Worm (Caenorhabditis elegans) whole organism, L2 larva: ENCODE measurements around the gene rde-12.

Source experiments
- C34F6.9 ChIP-seq: fragments of 150-350 bp; optimal IDR thresholded peaks from 2 replicates; lab custom pipeline; 2014; ENCODE audit warnings: missing biosample characterization, missing genetic modification characterization
- F13H6.1 ChIP-seq: sonication (generic microtip); optimal IDR thresholded peaks from 2 replicates; lab custom pipeline; 2016; ENCODE audit warnings: missing genetic modification characterization, missing compliant biosample characterization
- R02D3.7 ChIP-seq: fragments of 150-350 bp; optimal IDR thresholded peaks from 2 replicates; lab custom pipeline; 2014; ENCODE audit warnings: missing biosample characterization, missing genetic modification characterization
- ZK546.5 ChIP-seq: sonication (generic microtip); optimal IDR thresholded peaks from 2 replicates; lab custom pipeline; 2017; ENCODE audit warnings: missing biosample characterization, missing genetic modification characterization
- aly-2 ChIP-seq: fragments of 150-350 bp; optimal IDR thresholded peaks from 2 replicates; lab custom pipeline; 2014; ENCODE audit warnings: missing biosample characterization, missing genetic modification characterization
- ama-1 ChIP-seq: fragments of 150-350 bp; optimal IDR thresholded peaks from 2 replicates; lab custom pipeline; 2018; ENCODE audit warnings: inconsistent platforms
- blmp-1 ChIP-seq: sonication (generic microtip); optimal IDR thresholded peaks from 2 replicates; lab custom pipeline; 2017; ENCODE audit warnings: missing genetic modification characterization, mild to moderate bottlenecking, missing compliant biosample characterization, antibody characterized with exemption, moderate library complexity; ENCODE audit not compliant: insufficient read depth
- ceh-16 ChIP-seq: fragments of 150-350 bp; optimal IDR thresholded peaks from 2 replicates; lab custom pipeline; 2014; ENCODE audit warnings: missing biosample characterization, missing genetic modification characterization
- ceh-82 ChIP-seq: fragments of 150-350 bp; optimal IDR thresholded peaks from 2 replicates; lab custom pipeline; 2014; ENCODE audit warnings: missing biosample characterization, missing genetic modification characterization
- crh-2 ChIP-seq: sonication (generic microtip); optimal IDR thresholded peaks from 2 replicates; lab custom pipeline; 2017; ENCODE audit warnings: missing biosample characterization, missing genetic modification characterization
- dmd-4 ChIP-seq: sonication (generic microtip); optimal IDR thresholded peaks from 2 replicates; lab custom pipeline; 2017; ENCODE audit warnings: missing biosample characterization, missing genetic modification characterization
- egl-27 ChIP-seq: sonication (generic microtip); optimal IDR thresholded peaks from 3 replicates; lab custom pipeline; 2017; ENCODE audit warnings: missing biosample characterization, missing genetic modification reagents, missing genetic modification characterization
- elt-1 ChIP-seq: fragments of 150-350 bp; optimal IDR thresholded peaks from 2 replicates; lab custom pipeline; 2014; ENCODE audit warnings: missing biosample characterization, missing genetic modification characterization
- fos-1 ChIP-seq: fragments of 150-350 bp; optimal IDR thresholded peaks from 2 replicates; lab custom pipeline; 2014; ENCODE audit warnings: missing biosample characterization, missing genetic modification characterization
- gmeb-1 ChIP-seq: fragments of 150-350 bp; optimal IDR thresholded peaks from 2 replicates; lab custom pipeline; 2014; ENCODE audit warnings: missing biosample characterization, missing genetic modification characterization
- lin-13 ChIP-seq: fragments of 150-350 bp; optimal IDR thresholded peaks from 2 replicates; lab custom pipeline; 2014; ENCODE audit warnings: missing biosample characterization, missing genetic modification reagents, missing genetic modification characterization
- lsy-2 ChIP-seq, 2 experiments: fragments of 150-350 bp in 1 of 2; sonication (generic microtip) in 1 of 2; optimal IDR thresholded peaks; 2 replicates each; lab custom pipeline; 2014 to 2017; ENCODE audit warnings: missing biosample characterization in 2 of 2, missing genetic modification characterization in 2 of 2
- mbf-1 ChIP-seq: sonication (generic microtip); optimal IDR thresholded peaks from 2 replicates; lab custom pipeline; 2017; ENCODE audit warnings: missing biosample characterization, missing genetic modification characterization
- mdl-1 ChIP-seq, 2 experiments: fragments of 150-350 bp in 1 of 2; sonication (generic microtip) in 1 of 2; optimal IDR thresholded peaks; 2 replicates each; lab custom pipeline; 2017; ENCODE audit warnings: missing biosample characterization in 2 of 2, missing genetic modification characterization in 2 of 2
- nhr-10 ChIP-seq: sonication (generic microtip); optimal IDR thresholded peaks from 2 replicates; lab custom pipeline; 2017; ENCODE audit warnings: missing biosample characterization, missing genetic modification characterization
- nhr-12 ChIP-seq: fragments of 150-350 bp; optimal IDR thresholded peaks from 2 replicates; lab custom pipeline; 2014; ENCODE audit warnings: missing biosample characterization, missing genetic modification characterization
- nhr-129 ChIP-seq: fragments of 150-350 bp; optimal IDR thresholded peaks from 2 replicates; lab custom pipeline; 2014; ENCODE audit warnings: missing biosample characterization, missing genetic modification characterization
- nhr-21 ChIP-seq: fragments of 150-350 bp; optimal IDR thresholded peaks from 2 replicates; lab custom pipeline; 2014; ENCODE audit warnings: missing biosample characterization, missing genetic modification characterization
- nhr-237 ChIP-seq: fragments of 150-350 bp; optimal IDR thresholded peaks from 2 replicates; lab custom pipeline; 2014; ENCODE audit warnings: missing biosample characterization, missing genetic modification characterization
- nhr-25 ChIP-seq: fragments of 150-350 bp; sonication (generic microtip); optimal IDR thresholded peaks from 3 replicates; lab custom pipeline; 2014; ENCODE audit warnings: missing biosample characterization, missing genetic modification characterization
- nhr-6 ChIP-seq: fragments of 150-350 bp; optimal IDR thresholded peaks from 2 replicates; lab custom pipeline; 2014; ENCODE audit warnings: missing biosample characterization, missing genetic modification characterization
- nhr-77 ChIP-seq: fragments of 150-350 bp; optimal IDR thresholded peaks from 2 replicates; lab custom pipeline; 2014; ENCODE audit warnings: missing biosample characterization, missing genetic modification characterization
- peb-1 ChIP-seq: fragments of 150-350 bp; optimal IDR thresholded peaks from 2 replicates; lab custom pipeline; 2014; ENCODE audit warnings: missing biosample characterization, missing genetic modification characterization
- sem-4 ChIP-seq: fragments of 150-350 bp; optimal IDR thresholded peaks from 2 replicates; lab custom pipeline; 2014; ENCODE audit warnings: missing biosample characterization, missing genetic modification reagents, missing genetic modification characterization
- skn-1 ChIP-seq: sonication (generic microtip); optimal IDR thresholded peaks from 2 replicates; lab custom pipeline; 2017; ENCODE audit warnings: missing biosample characterization, missing genetic modification characterization
- sma-3 ChIP-seq: sonication (generic microtip); optimal IDR thresholded peaks from 2 replicates; lab custom pipeline; 2016; ENCODE audit warnings: missing genetic modification reagents, missing genetic modification characterization, missing compliant biosample characterization
- sma-9 ChIP-seq, 2 experiments: fragments of 150-350 bp in 1 of 2; sonication (generic microtip) in 1 of 2; optimal IDR thresholded peaks; 2 replicates each; lab custom pipeline; 2014 to 2016; ENCODE audit warnings: missing genetic modification characterization in 2 of 2, mild to moderate bottlenecking in 1 of 2, missing biosample characterization in 1 of 2, missing compliant biosample characterization in 1 of 2, missing genetic modification reagents in 1 of 2, moderate library complexity in 1 of 2
- unc-39 ChIP-seq: fragments of 150-350 bp; optimal IDR thresholded peaks from 2 replicates; lab custom pipeline; 2014; ENCODE audit warnings: missing biosample characterization, missing genetic modification characterization
- unc-55 ChIP-seq: fragments of 150-350 bp; sonication (generic microtip); optimal IDR thresholded peaks from 3 replicates; lab custom pipeline; 2014; ENCODE audit warnings: missing biosample characterization, missing genetic modification reagents, missing genetic modification characterization
- unc-62 ChIP-seq: fragments of 150-350 bp; optimal IDR thresholded peaks from 2 replicates; lab custom pipeline; 2014; ENCODE audit warnings: missing biosample characterization, missing genetic modification reagents, missing genetic modification characterization
- zag-1 ChIP-seq: fragments of 150-350 bp; optimal IDR thresholded peaks from 2 replicates; lab custom pipeline; 2014; ENCODE audit warnings: missing biosample characterization, missing genetic modification characterization
- ztf-1 ChIP-seq: fragments of 200-800 bp; sonication (Bioruptor generic); conservative IDR thresholded peaks from 2 replicates; pipeline ENCODE4 v1.3.6; 2022; ENCODE audit warnings: missing genetic modification characterization, missing compliant biosample characterization
- ztf-4 ChIP-seq: fragments of 150-350 bp; optimal IDR thresholded peaks from 2 replicates; lab custom pipeline; 2014; ENCODE audit warnings: missing biosample characterization, missing genetic modification characterization

Gene rde-12

DNA sequence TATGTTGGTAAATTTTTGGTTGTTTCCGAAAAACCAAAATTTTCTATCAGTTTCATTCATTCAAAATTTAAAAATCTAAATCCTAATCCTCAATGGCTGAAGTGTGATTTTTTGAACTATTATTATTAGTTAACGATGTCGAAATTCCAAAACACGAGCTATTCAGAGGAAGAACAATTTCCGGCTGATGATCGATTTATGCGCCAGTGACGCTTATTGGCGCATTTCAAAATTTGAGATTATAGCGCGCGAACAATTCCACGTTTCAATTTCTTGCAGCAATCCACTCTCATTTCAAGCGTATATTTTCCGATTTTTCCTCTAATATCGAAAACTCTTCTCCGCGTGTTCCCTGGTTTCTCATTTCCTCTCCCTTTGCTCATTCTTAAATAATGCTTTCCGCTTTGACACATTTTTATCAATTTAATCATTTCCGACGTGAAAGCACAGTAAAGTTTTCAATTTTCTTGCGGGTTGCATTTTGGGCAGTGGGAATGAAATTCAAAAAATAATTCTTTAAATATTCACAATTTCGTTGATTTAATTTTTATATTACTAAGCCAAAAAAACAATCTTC is 761 bp upstream of the rde-12 start:
- TF ChIP-seq nhr-129 (tag; lab: Kevin White, UChicago) (peak; percentile 10), nhr-21 (tag; lab: Kevin White, UChicago) (no peak), ZK546.5 (tag; lab: Kevin White, UChicago) (no peak), unc-39 (tag; lab: Kevin White, UChicago) (no peak), elt-1 (tag; lab: Kevin White, UChicago) (no peak), fos-1 (tag; lab: Kevin White, UChicago) (peak; percentile 36), lin-13 (GFP tag; lab: Kevin White, UChicago) (no peak), nhr-25 (peak; percentile 7), unc-62 (GFP tag; lab: Kevin White, UChicago) (no peak), mdl-1 (tag; optimal IDR thresholded peaks at IDR 0.05; lab: Kevin White, UChicago) (no peak), nhr-10 (tag; lab: Kevin White, UChicago) (no peak), ztf-1 (GFP tag; lab: Robert Waterston, UW) (no peak), crh-2 (peak; percentile 22), gmeb-1 (tag; lab: Kevin White, UChicago) (peak; percentile 35), nhr-237 (tag; lab: Kevin White, UChicago) (no peak), skn-1 (tag; lab: Kevin White, UChicago) (no peak), egl-27 (tag; lab: Kevin White, UChicago) (no peak), lsy-2 (tag; optimal IDR thresholded peaks at IDR 0.05; lab: Kevin White, UChicago) (peak in 1 of 2 experiments; percentile 48), sem-4 (peak; percentile 10), nhr-12 (tag; lab: Kevin White, UChicago) (no peak), ama-1 (lab: Kevin White, UChicago) (peak; percentile 27), sma-9 (GFP tag; optimal IDR thresholded peaks at IDR 0.05; lab: Kevin White, UChicago) (peak; percentile 1), sma-9 (tag; optimal IDR thresholded peaks at IDR 0.05; lab: Kevin White, UChicago) (no peak), aly-2 (tag; lab: Kevin White, UChicago) (no peak), unc-55 (GFP tag; lab: Kevin White, UChicago) (peak; percentile 62), ztf-4 (tag; lab: Kevin White, UChicago) (no peak), sma-3 (GFP tag; lab: Kevin White, UChicago) (peak; percentile 22), peb-1 (tag; lab: Kevin White, UChicago) (no peak), C34F6.9 (peak; percentile 26)

DNA sequence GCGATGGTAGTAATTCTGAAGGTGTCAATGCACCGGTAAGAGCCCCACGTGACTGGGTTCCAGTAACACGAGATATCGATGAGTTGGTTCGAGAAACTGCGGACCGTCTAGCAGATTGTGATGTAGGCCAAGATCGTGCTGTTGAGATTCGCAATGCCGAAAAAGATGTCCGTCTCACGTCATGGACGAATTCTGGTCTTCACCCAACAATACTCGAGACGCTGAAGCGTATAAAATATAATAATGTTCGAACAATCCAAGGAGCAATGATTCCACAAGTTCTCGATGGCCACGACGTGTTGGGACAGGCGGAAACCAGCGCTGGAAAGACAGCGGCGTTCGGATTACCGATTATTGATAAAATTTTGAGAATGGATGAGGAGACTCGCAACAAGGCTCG is 1.3 kb downstream of the rde-12 start:
- TF ChIP-seq ZK546.5 (tag; lab: Kevin White, UChicago), result no peak
- no peak for TF ChIP-seq nhr-10 (tag; lab: Kevin White, UChicago)
- no peak for TF ChIP-seq peb-1 (tag; lab: Kevin White, UChicago)
- no peak for TF ChIP-seq blmp-1 (tag; lab: Kevin White, UChicago)
- no peak for TF ChIP-seq nhr-237 (tag; lab: Kevin White, UChicago)
- no peak for TF ChIP-seq R02D3.7
- TF ChIP-seq zag-1, result no peak
- TF ChIP-seq nhr-12 (tag; lab: Kevin White, UChicago), result no peak
- TF ChIP-seq lsy-2 (tag; optimal IDR thresholded peaks at IDR 0.05; lab: Kevin White, UChicago), result no peak
- no peak for TF ChIP-seq gmeb-1 (tag; lab: Kevin White, UChicago)
- no peak for TF ChIP-seq ceh-82 (tag; lab: Kevin White, UChicago)
- TF ChIP-seq nhr-6 (tag; lab: Kevin White, UChicago), result no peak
- TF ChIP-seq ztf-1 (GFP tag; lab: Robert Waterston, UW), result no peak
- no peak for TF ChIP-seq F13H6.1 (tag; lab: Kevin White, UChicago)
- TF ChIP-seq dmd-4, result no peak
- TF ChIP-seq skn-1 (tag; lab: Kevin White, UChicago), result no peak
- TF ChIP-seq, all 48 proteins: peak for 0

DNA sequence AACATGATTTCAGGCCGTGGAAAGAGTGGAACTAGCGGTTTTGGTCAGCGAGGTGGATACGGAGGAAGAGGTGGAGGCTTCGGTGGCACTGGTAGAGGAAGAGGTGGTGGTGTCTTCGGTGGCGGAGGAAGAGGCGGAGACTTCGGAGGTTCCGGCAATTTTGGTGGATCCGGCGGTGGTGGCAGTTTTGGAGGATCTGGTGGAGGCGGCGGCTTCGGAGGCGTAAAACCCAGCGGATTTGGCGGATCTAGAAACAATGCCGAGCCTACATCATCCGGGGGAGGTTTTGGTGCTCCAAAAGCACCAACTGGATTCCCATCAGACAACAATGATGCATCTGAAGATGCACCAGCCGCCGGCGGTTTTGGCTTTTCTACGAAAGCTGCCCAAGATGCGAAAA is 3.1 kb downstream of the rde-12 start:
- TF ChIP-seq nhr-237 (tag; lab: Kevin White, UChicago), result no peak

DNA sequence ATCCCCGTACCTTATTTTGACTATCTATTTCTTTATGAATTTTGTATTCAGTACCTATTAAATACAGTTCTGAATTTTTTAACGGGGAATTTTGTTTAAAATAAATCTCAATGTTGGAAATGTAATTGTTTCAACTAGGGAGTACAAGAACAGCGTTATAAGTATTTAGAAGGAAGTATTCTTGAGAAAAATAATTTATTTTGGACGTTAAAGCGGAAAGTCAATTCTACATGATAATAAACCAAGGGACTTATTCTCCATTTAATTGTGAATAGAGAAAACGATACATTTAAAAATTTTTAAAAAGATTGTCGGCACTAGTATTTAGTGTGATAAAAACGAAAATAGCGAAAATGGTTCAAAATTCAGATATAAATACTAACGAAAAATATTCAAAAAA is 4.0 kb downstream of the rde-12 start:
- TF ChIP-seq unc-39 (tag; lab: Kevin White, UChicago), result no peak
- no peak for TF ChIP-seq fos-1 (tag; lab: Kevin White, UChicago)
- TF ChIP-seq mbf-1 (tag; lab: Kevin White, UChicago), result no peak
- TF ChIP-seq nhr-77, result no peak
- TF ChIP-seq mdl-1 (tag; optimal IDR thresholded peaks at IDR 0.05; lab: Kevin White, UChicago), result no peak
- TF ChIP-seq sem-4, result no peak
- no peak for TF ChIP-seq ztf-1 (GFP tag; lab: Robert Waterston, UW)
- TF ChIP-seq ceh-16 (tag; lab: Kevin White, UChicago), result no peak
